Fruit fly (Drosophila melanogaster) whole organism, prepupa: ENCODE results near the gene Syx5.

ENCODE experiments used
- CG10631 ChIP-seq: fragments of 200-800 bp; sonication (Bioruptor generic); optimal IDR thresholded peaks from 2 replicates; lab custom pipeline; 2016; ENCODE audit warnings: missing biosample characterization, missing genetic modification characterization
- CG11294 ChIP-seq: fragments of 200-800 bp; sonication (Bioruptor generic); IDR thresholded peaks from 2 replicates; pipeline ENCODE4 v1.3.6; 2022; ENCODE audit warnings: missing biosample characterization, missing genetic modification characterization
- CG11762 ChIP-seq: fragments of 200-800 bp; sonication (Bioruptor generic); optimal IDR thresholded peaks from 3 replicates; lab custom pipeline; 2016; ENCODE audit warnings: missing biosample characterization, missing genetic modification characterization; ENCODE audit not compliant: insufficient read depth
- CG11902 ChIP-seq: fragments of 200-800 bp; sonication (Bioruptor generic); optimal IDR thresholded peaks from 3 replicates; lab custom pipeline; 2016; ENCODE audit warnings: missing biosample characterization, missing genetic modification characterization
- CG15336 ChIP-seq: fragments of 200-800 bp; sonication (Bioruptor generic); IDR thresholded peaks from 2 replicates; pipeline ENCODE4 v1.3.6; 2022; ENCODE audit warnings: missing biosample characterization, missing genetic modification characterization
- CG1621 ChIP-seq: fragments of 200-800 bp; sonication (Bioruptor generic); optimal IDR thresholded peaks from 3 replicates; lab custom pipeline; 2018; ENCODE audit warnings: missing biosample characterization, mild to moderate bottlenecking, missing genetic modification characterization
- CG16779 ChIP-seq: fragments of 200-800 bp; sonication (Bioruptor generic); optimal IDR thresholded peaks from 3 replicates; lab custom pipeline; 2017; ENCODE audit warnings: missing biosample characterization, mild to moderate bottlenecking, missing genetic modification characterization
- CG31627 ChIP-seq: fragments of 200-800 bp; sonication (Bioruptor generic); optimal IDR thresholded peaks from 3 replicates; lab custom pipeline; 2016; ENCODE audit warnings: missing biosample characterization, missing genetic modification characterization
- CG32006 ChIP-seq: fragments of 200-800 bp; sonication (Bioruptor generic); optimal IDR thresholded peaks from 3 replicates; lab custom pipeline; 2017; ENCODE audit warnings: missing biosample characterization, mild to moderate bottlenecking, missing genetic modification characterization
- CG34406 ChIP-seq: fragments of 200-800 bp; sonication (Bioruptor generic); optimal IDR thresholded peaks from 3 replicates; lab custom pipeline; 2016; ENCODE audit warnings: missing biosample characterization, missing genetic modification characterization
- CG3919 ChIP-seq: fragments of 200-800 bp; sonication (Bioruptor generic); optimal IDR thresholded peaks from 3 replicates; lab custom pipeline; 2016; ENCODE audit warnings: missing biosample characterization, missing genetic modification characterization
- CG6163 ChIP-seq: fragments of 200-800 bp; sonication (Bioruptor generic); IDR thresholded peaks from 3 replicates; pipeline ENCODE4 v1.3.6; 2022; ENCODE audit warnings: missing biosample characterization, missing genetic modification characterization
- CG6276 ChIP-seq: fragments of 200-800 bp; sonication (Bioruptor generic); optimal IDR thresholded peaks from 2 replicates; lab custom pipeline; 2017; ENCODE audit warnings: missing biosample characterization, mild to moderate bottlenecking, missing genetic modification characterization
- CG6792 ChIP-seq: fragments of 200-800 bp; sonication (Bioruptor generic); optimal IDR thresholded peaks from 3 replicates; lab custom pipeline; 2016; ENCODE audit warnings: missing biosample characterization, missing genetic modification characterization
- CG6808 ChIP-seq: fragments of 200-800 bp; sonication (Bioruptor generic); optimal IDR thresholded peaks from 3 replicates; lab custom pipeline; 2017; ENCODE audit warnings: missing biosample characterization, missing genetic modification characterization, mild to moderate bottlenecking, moderate library complexity, missing genetic modification reagents
- CG7368 ChIP-seq: fragments of 200-800 bp; sonication (Bioruptor generic); optimal IDR thresholded peaks from 3 replicates; lab custom pipeline; 2016; ENCODE audit warnings: missing biosample characterization, missing genetic modification characterization
- CG8119 ChIP-seq: fragments of 200-800 bp; sonication (Bioruptor generic); IDR thresholded peaks from 3 replicates; pipeline ENCODE4 v1.3.6; 2022; ENCODE audit warnings: missing biosample characterization, missing genetic modification characterization
- CG8632 ChIP-seq: fragments of 200-800 bp; sonication (Bioruptor generic); optimal IDR thresholded peaks from 3 replicates; lab custom pipeline; 2016; ENCODE audit warnings: missing biosample characterization, missing genetic modification characterization
- Eip93F ChIP-seq: fragments of 200-800 bp; sonication (Bioruptor generic); optimal IDR thresholded peaks from 2 replicates; lab custom pipeline; 2016; ENCODE audit warnings: missing biosample characterization, mild to moderate bottlenecking, missing genetic modification characterization
- Ets21C ChIP-seq: fragments of 200-800 bp; sonication (Bioruptor generic); optimal IDR thresholded peaks from 3 replicates; lab custom pipeline; 2016; ENCODE audit warnings: missing biosample characterization, missing genetic modification characterization
- Ets96B ChIP-seq: fragments of 200-800 bp; optimal IDR thresholded peaks from 2 replicates; lab custom pipeline; 2019; ENCODE audit warnings: missing biosample characterization, mild to moderate bottlenecking, missing genetic modification characterization, moderate library complexity
- Gug ChIP-seq: fragments of 200-800 bp; sonication (Bioruptor generic); IDR thresholded peaks from 2 replicates; pipeline ENCODE4 v1.3.6; 2022; ENCODE audit warnings: missing biosample characterization, missing genetic modification characterization
- Hr38 ChIP-seq: sonication (Bioruptor generic); optimal IDR thresholded peaks from 2 replicates; lab custom pipeline; 2016; ENCODE audit warnings: missing biosample characterization, missing genetic modification characterization
- Lpt ChIP-seq: fragments of 200-800 bp; sonication (Bioruptor generic); optimal IDR thresholded peaks from 3 replicates; lab custom pipeline; 2016; ENCODE audit warnings: missing biosample characterization, missing genetic modification characterization
- OdsH ChIP-seq: fragments of 200-800 bp; sonication (Bioruptor generic); optimal IDR thresholded peaks from 3 replicates; lab custom pipeline; 2016; ENCODE audit warnings: missing biosample characterization, missing genetic modification characterization
- Sox14 ChIP-seq: fragments of 200-800 bp; sonication (Bioruptor generic); optimal IDR thresholded peaks from 3 replicates; lab custom pipeline; 2016; ENCODE audit warnings: missing biosample characterization, missing genetic modification characterization
- Sox15 ChIP-seq: fragments of 200-800 bp; sonication (Bioruptor generic); optimal IDR thresholded peaks from 3 replicates; lab custom pipeline; 2016; ENCODE audit warnings: missing biosample characterization, missing genetic modification characterization
- acj6 ChIP-seq: fragments of 200-800 bp; sonication (Bioruptor generic); optimal IDR thresholded peaks from 3 replicates; lab custom pipeline; 2016; ENCODE audit warnings: missing biosample characterization, missing genetic modification characterization
- cyc ChIP-seq: fragments of 200-800 bp; sonication (Bioruptor generic); optimal IDR thresholded peaks from 3 replicates; lab custom pipeline; 2016; ENCODE audit warnings: missing biosample characterization, missing genetic modification characterization
- dac ChIP-seq: fragments of 200-800 bp; sonication (Bioruptor generic); optimal IDR thresholded peaks from 2 replicates; lab custom pipeline; 2017; ENCODE audit warnings: missing biosample characterization, mild to moderate bottlenecking, missing genetic modification characterization
- dsx ChIP-seq: fragments of 200-800 bp; optimal IDR thresholded peaks from 3 replicates; lab custom pipeline; 2019; ENCODE audit warnings: missing biosample characterization, mild to moderate bottlenecking, missing genetic modification characterization, moderate library complexity; ENCODE audit not compliant: poor library complexity, severe bottlenecking
- eg ChIP-seq: fragments of 200-800 bp; sonication (Bioruptor generic); IDR thresholded peaks from 3 replicates; pipeline ENCODE4 v1.3.6; 2022; ENCODE audit warnings: missing biosample characterization, missing genetic modification characterization
- esn ChIP-seq: fragments of 200-800 bp; sonication (Bioruptor generic); optimal IDR thresholded peaks from 2 replicates; lab custom pipeline; 2016; ENCODE audit warnings: missing biosample characterization, mild to moderate bottlenecking, missing genetic modification characterization, moderate library complexity
- fd59A ChIP-seq: fragments of 200-800 bp; sonication (Bioruptor generic); optimal IDR thresholded peaks from 2 replicates; lab custom pipeline; 2017; ENCODE audit warnings: missing biosample characterization, mild to moderate bottlenecking, missing genetic modification characterization, missing genetic modification reagents
- fd85E ChIP-seq: fragments of 200-800 bp; sonication (Bioruptor generic); optimal IDR thresholded peaks from 3 replicates; lab custom pipeline; 2016; ENCODE audit warnings: missing biosample characterization, missing genetic modification characterization
- fkh ChIP-seq: fragments of 200-800 bp; sonication (Bioruptor generic); optimal IDR thresholded peaks from 3 replicates; lab custom pipeline; 2017; ENCODE audit warnings: missing biosample characterization, mild to moderate bottlenecking, missing genetic modification characterization, moderate library complexity
- lz ChIP-seq: fragments of 200-800 bp; sonication (Bioruptor generic); optimal IDR thresholded peaks from 3 replicates; lab custom pipeline; 2016; ENCODE audit warnings: missing biosample characterization, missing genetic modification characterization
- net ChIP-seq: fragments of 200-800 bp; sonication (Bioruptor generic); optimal IDR thresholded peaks from 3 replicates; lab custom pipeline; 2016; ENCODE audit warnings: missing biosample characterization, missing genetic modification characterization
- spab ChIP-seq: fragments of 200-800 bp; sonication (Bioruptor generic); optimal IDR thresholded peaks from 2 replicates; lab custom pipeline; 2017; ENCODE audit warnings: missing biosample characterization, mild to moderate bottlenecking, missing genetic modification characterization, missing genetic modification reagents
- vri ChIP-seq: fragments of 200-800 bp; sonication (Bioruptor generic); optimal IDR thresholded peaks from 3 replicates; lab custom pipeline; 2016; ENCODE audit warnings: missing biosample characterization, mild to moderate bottlenecking, missing genetic modification characterization

The Syx5 gene

dm6 chr2L:16329625-16330024, 22.5 kb downstream of the Syx5 start, which contains the start of gene CG4440:
Gene CG4440, plus strand, starts transcription at chr2L:16329925.
- TF ChIP-seq CG8119 (GFP tag; lab: Robert Waterston, UW) (no peak), Sox14 (GFP tag; lab: Kevin White, UChicago) (no peak), CG11762 (GFP tag; lab: Kevin White, UChicago) (no peak), Ets21C (GFP tag; lab: Kevin White, UChicago) (no peak), spab (no peak), fkh (GFP tag; lab: Kevin White, UChicago) (no peak), vri (GFP tag; lab: Kevin White, UChicago) (no peak), CG6792 (GFP tag; lab: Kevin White, UChicago) (no peak), Lpt (GFP tag; lab: Kevin White, UChicago) (no peak)
- TF ChIP-seq, all 60 proteins: peak for 0

- TF ChIP-seq CG32006 (GFP tag; lab: Kevin White, UChicago) (no peak), CG11294 (GFP tag; lab: Robert Waterston, UW) (no peak), CG11902 (GFP tag; lab: Kevin White, UChicago) (no peak), Sox14 (GFP tag; lab: Kevin White, UChicago) (no peak), Sox15 (GFP tag; lab: Kevin White, UChicago) (no peak), Hr38 (GFP tag; lab: Kevin White, UChicago) (no peak), CG8632 (no peak), lz (GFP tag; lab: Kevin White, UChicago) (no peak), CG15336 (GFP tag; lab: Robert Waterston, UW) (no peak), spab (no peak), CG1621 (no peak)
Observed at dm6 chr2L:16337785-16338184, 30.6 kb downstream of the Syx5 start, which contains the start of gene CG31817. Gene CG31817, minus strand, starts transcription at chr2L:16337885.

dm6 chr2L:16340268-16340667, 33.1 kb downstream of the Syx5 start, which contains the start of gene CG42266:
Gene CG42266, minus strand, starts transcription at chr2L:16340368.
- no peak for TF ChIP-seq OdsH
- TF ChIP-seq CG6276 (GFP tag; lab: Kevin White, UChicago): no peak
- TF ChIP-seq CG7368: no peak
- no peak for TF ChIP-seq eg (GFP tag; lab: Robert Waterston, UW)
- TF ChIP-seq CG11762 (GFP tag; lab: Kevin White, UChicago): no peak
- no peak for TF ChIP-seq CG11902 (GFP tag; lab: Kevin White, UChicago)
- no peak for TF ChIP-seq Ets21C (GFP tag; lab: Kevin White, UChicago)
- TF ChIP-seq CG34406 (GFP tag; lab: Kevin White, UChicago): no peak
- no peak for TF ChIP-seq net (GFP tag; lab: Kevin White, UChicago)
- no peak for TF ChIP-seq CG1621
- TF ChIP-seq fd59A (GFP tag; lab: Kevin White, UChicago): no peak
- TF ChIP-seq CG6792 (GFP tag; lab: Kevin White, UChicago): no peak
- no peak for TF ChIP-seq acj6 (GFP tag; lab: Kevin White, UChicago)
- TF ChIP-seq esn: no peak
- TF ChIP-seq CG16779 (tag; lab: Kevin White, UChicago): no peak
- no peak for TF ChIP-seq Hr38 (GFP tag; lab: Kevin White, UChicago)
- TF ChIP-seq, all 60 proteins: peak for 0

- no peak for TF ChIP-seq lz (GFP tag; lab: Kevin White, UChicago)
Observed at dm6 chr2L:16342224-16342623, 35.1 kb downstream of the Syx5 start, which contains the start of gene CG44405. Gene CG44405, minus strand, starts transcription at chr2L:16342324.

- TF ChIP-seq CG6792 (GFP tag; lab: Kevin White, UChicago) (peak; percentile 41), CG34406 (GFP tag; lab: Kevin White, UChicago) (peak; percentile 73), Sox15 (GFP tag; lab: Kevin White, UChicago) (peak; percentile 76), Gug (peak; percentile 61; the same call in 1 of the 2 replicates), CG6163 (GFP tag; lab: Robert Waterston, UW) (peak; percentile 77), fd85E (peak; percentile 16), CG10631 (peak; percentile 76), CG8119 (GFP tag; lab: Robert Waterston, UW) (no peak; the same call in 1 of the 3 replicates), cyc (GFP tag; lab: Kevin White, UChicago) (peak; percentile 82), spab (peak; percentile 30), CG11762 (GFP tag; lab: Kevin White, UChicago) (peak; percentile 66), Ets96B (tag; lab: Kevin White, UChicago) (peak; percentile 30), Sox14 (GFP tag; lab: Kevin White, UChicago) (no peak), Eip93F (GFP tag; lab: Kevin White, UChicago) (peak; percentile 48), CG11902 (GFP tag; lab: Kevin White, UChicago) (peak; percentile 64), dsx (GFP tag; lab: Kevin White, UChicago) (peak; percentile 50), fd59A (GFP tag; lab: Kevin White, UChicago) (peak; percentile 40), CG8632 (peak; percentile 53), OdsH (peak; percentile 76), CG15336 (GFP tag; lab: Robert Waterston, UW) (peak; percentile 50), CG31627 (GFP tag; lab: Kevin White, UChicago) (peak; percentile 84), CG3919 (GFP tag; lab: Kevin White, UChicago) (no peak), CG6276 (GFP tag; lab: Kevin White, UChicago) (no peak), CG6808 (GFP tag; lab: Kevin White, UChicago) (no peak), dac (no peak)
Observed at dm6 chr2L:16350160-16350633, 43.1 kb downstream of the Syx5 start.
